Worm (Caenorhabditis elegans) whole organism, L4 larva: ENCODE results near the gene gap-1.

Source experiments
- D1046.2 ChIP-seq: fragments of 200-800 bp; sonication (Bioruptor generic); IDR thresholded peaks from 2 replicates; pipeline ENCODE4 v1.3.6; 2022; ENCODE audit warnings: missing genetic modification characterization, missing compliant biosample characterization
- F37D6.2 ChIP-seq: sonication (generic microtip); optimal IDR thresholded peaks from 2 replicates; lab custom pipeline; 2016; ENCODE audit warnings: mild to moderate bottlenecking, missing genetic modification characterization, missing compliant biosample characterization
- F44E2.7 ChIP-seq: fragments of 200-800 bp; sonication (Bioruptor generic); IDR thresholded peaks from 2 replicates; pipeline ENCODE4 v2.1.2; 2022; ENCODE audit warnings: missing genetic modification characterization, missing compliant biosample characterization
- F49E8.2 ChIP-seq: sonication (generic microtip); optimal IDR thresholded peaks from 2 replicates; lab custom pipeline; 2016; ENCODE audit warnings: missing compliant biosample characterization, mild to moderate bottlenecking, missing genetic modification characterization, borderline replicate concordance
- R02D3.7 ChIP-seq: fragments of 150-350 bp; sonication (generic microtip); optimal IDR thresholded peaks from 3 replicates; lab custom pipeline; 2014; ENCODE audit warnings: missing biosample characterization, missing genetic modification characterization
- Y105C5A.15 ChIP-seq: fragments of 200-800 bp; sonication (Bioruptor generic); IDR thresholded peaks from 2 replicates; pipeline ENCODE4 v1.3.6; 2022; ENCODE audit warnings: missing genetic modification characterization, missing compliant biosample characterization
- Y75B8A.6 ChIP-seq: fragments of 200-800 bp; sonication (Bioruptor generic); IDR thresholded peaks from 2 replicates; pipeline ENCODE4 v1.3.6; 2022; ENCODE audit warnings: missing genetic modification reagents, missing genetic modification characterization, missing compliant biosample characterization
- ZK337.2 ChIP-seq: fragments of 200-800 bp; sonication (Bioruptor generic); IDR thresholded peaks from 2 replicates; pipeline ENCODE4 v1.3.6; 2022; ENCODE audit warnings: missing genetic modification reagents, missing genetic modification characterization, missing compliant biosample characterization
- aha-1 ChIP-seq: fragments of 150-350 bp; peaks from one replicate; lab custom pipeline; 2014; ENCODE audit warnings: missing biosample characterization, missing genetic modification characterization
- aly-2 ChIP-seq: sonication (generic microtip); optimal IDR thresholded peaks from 2 replicates; lab custom pipeline; 2018; ENCODE audit warnings: missing biosample characterization, missing genetic modification characterization
- attf-4 ChIP-seq: sonication (generic microtip); optimal IDR thresholded peaks from 3 replicates; lab custom pipeline; 2017; ENCODE audit warnings: missing biosample characterization, missing genetic modification characterization
- ceh-28 ChIP-seq: fragments of 150-350 bp; optimal IDR thresholded peaks from 2 replicates; lab custom pipeline; 2014; ENCODE audit warnings: missing biosample characterization, missing genetic modification reagents, missing genetic modification characterization
- ceh-44 ChIP-seq: fragments of 200-800 bp; sonication (Bioruptor generic); IDR thresholded peaks from 2 replicates; pipeline ENCODE4 v1.3.6; 2022; ENCODE audit warnings: missing genetic modification reagents, missing genetic modification characterization, missing compliant biosample characterization
- ceh-62 ChIP-seq: sonication (generic microtip); optimal IDR thresholded peaks from 2 replicates; lab custom pipeline; 2017; ENCODE audit warnings: missing biosample characterization, missing genetic modification characterization
- ceh-82 ChIP-seq: sonication (generic microtip); optimal IDR thresholded peaks from 2 replicates; lab custom pipeline; 2017; ENCODE audit warnings: missing biosample characterization, missing genetic modification characterization
- ces-1 ChIP-seq: fragments of 150-350 bp; sonication (generic microtip); optimal IDR thresholded peaks from 4 replicates; lab custom pipeline; 2014; ENCODE audit warnings: missing biosample characterization, missing genetic modification reagents, missing genetic modification characterization
- cey-2 ChIP-seq: sonication (generic microtip); optimal IDR thresholded peaks from 3 replicates; lab custom pipeline; 2017; ENCODE audit warnings: missing genetic modification characterization, mild to moderate bottlenecking, missing compliant biosample characterization, antibody characterized with exemption, borderline replicate concordance; ENCODE audit not compliant: insufficient read depth
- ctbp-1 ChIP-seq: fragments of 200-800 bp; sonication (Bioruptor generic); IDR thresholded peaks from 2 replicates; pipeline ENCODE4 v1.3.6; 2022; ENCODE audit warnings: missing genetic modification reagents, missing genetic modification characterization, missing compliant biosample characterization
- daf-8 ChIP-seq: fragments of 200-800 bp; sonication (Bioruptor generic); IDR thresholded peaks from 2 replicates; pipeline ENCODE4 v1.3.6; 2022; ENCODE audit warnings: missing genetic modification characterization, missing compliant biosample characterization
- dmd-6 ChIP-seq: fragments of 200-800 bp; sonication (Bioruptor generic); IDR thresholded peaks from 2 replicates; pipeline ENCODE4 v1.3.6; 2022; ENCODE audit warnings: missing genetic modification reagents, missing genetic modification characterization, missing compliant biosample characterization
- dmd-9 ChIP-seq: fragments of 200-800 bp; sonication (Bioruptor generic); IDR thresholded peaks from 2 replicates; pipeline ENCODE4 v1.3.6; 2022; ENCODE audit warnings: missing genetic modification reagents, missing genetic modification characterization, missing compliant biosample characterization
- dpl-1 ChIP-seq: fragments of 150-350 bp; optimal IDR thresholded peaks from 2 replicates; lab custom pipeline; 2014; ENCODE audit warnings: missing biosample characterization, missing genetic modification reagents, missing genetic modification characterization
- egl-43 ChIP-seq: fragments of 200-800 bp; sonication (Bioruptor generic); IDR thresholded peaks from 2 replicates; pipeline ENCODE4 v1.3.6; 2022; ENCODE audit warnings: missing genetic modification reagents, missing genetic modification characterization, missing compliant biosample characterization
- hif-1 ChIP-seq, 2 experiments: sonication (generic microtip); optimal IDR thresholded peaks; 2 replicates each; lab custom pipeline; 2016 to 2017; ENCODE audit warnings: missing compliant biosample characterization in 2 of 2, missing genetic modification characterization in 2 of 2, missing genetic modification reagents in 2 of 2, missing genotype in 2 of 2, mild to moderate bottlenecking in 1 of 2
- hmg-1.1 ChIP-seq: fragments of 200-800 bp; sonication (Bioruptor generic); IDR thresholded peaks from 2 replicates; pipeline ENCODE4 v1.3.6; 2022; ENCODE audit warnings: missing genetic modification reagents, missing genetic modification characterization, missing compliant biosample characterization
- lim-7 ChIP-seq: fragments of 200-800 bp; sonication (Bioruptor generic); IDR thresholded peaks from 2 replicates; pipeline ENCODE4 v1.3.6; 2022; ENCODE audit warnings: missing genetic modification characterization, missing compliant biosample characterization
- lin-1 ChIP-seq: fragments of 200-800 bp; sonication (Bioruptor generic); IDR thresholded peaks from 2 replicates; pipeline ENCODE4 v1.3.6; 2022; ENCODE audit warnings: missing genetic modification reagents, missing genetic modification characterization, missing compliant biosample characterization
- lin-13 ChIP-seq: fragments of 150-350 bp; optimal IDR thresholded peaks from 2 replicates; lab custom pipeline; 2014; ENCODE audit warnings: missing biosample characterization, missing genetic modification reagents, missing genetic modification characterization
- lin-29 ChIP-seq: fragments of 200-800 bp; sonication (Bioruptor generic); IDR thresholded peaks from 2 replicates; pipeline ENCODE4 v1.3.6; 2022; ENCODE audit warnings: missing genetic modification reagents, missing genetic modification characterization, missing compliant biosample characterization
- lin-39 ChIP-seq: fragments of 150-350 bp; optimal IDR thresholded peaks from 2 replicates; lab custom pipeline; 2014; ENCODE audit warnings: missing biosample characterization, missing genetic modification reagents, missing genetic modification characterization
- mdl-1 ChIP-seq, 2 experiments: fragments of 150-350 bp in 1 of 2; sonication (generic microtip) in 1 of 2; optimal IDR thresholded peaks; 2 replicates each; lab custom pipeline; 2014 to 2017; ENCODE audit warnings: missing biosample characterization in 2 of 2, missing genetic modification characterization in 2 of 2
- mdt-29 ChIP-seq: fragments of 200-800 bp; sonication (Bioruptor generic); IDR thresholded peaks from 2 replicates; pipeline ENCODE4 v1.3.6; 2022; ENCODE audit warnings: missing genetic modification reagents, missing genetic modification characterization, missing compliant biosample characterization
- nhr-10 ChIP-seq: fragments of 150-350 bp; optimal IDR thresholded peaks from 2 replicates; lab custom pipeline; 2014; ENCODE audit warnings: missing biosample characterization, missing genetic modification characterization
- nhr-111 ChIP-seq: fragments of 200-800 bp; sonication (Bioruptor generic); optimal IDR thresholded peaks from 2 replicates; lab custom pipeline; 2018; ENCODE audit warnings: mild to moderate bottlenecking, missing genetic modification characterization, missing compliant biosample characterization
- nhr-25 ChIP-seq: sonication (generic microtip); optimal IDR thresholded peaks from 2 replicates; lab custom pipeline; 2017; ENCODE audit warnings: missing genetic modification characterization, mild to moderate bottlenecking, missing compliant biosample characterization, antibody characterized with exemption, moderate library complexity, borderline replicate concordance; ENCODE audit not compliant: insufficient read depth
- nhr-41 ChIP-seq: fragments of 200-800 bp; sonication (Bioruptor generic); IDR thresholded peaks from 2 replicates; pipeline ENCODE4 v1.3.6; 2022; ENCODE audit warnings: missing genetic modification reagents, missing genetic modification characterization, missing compliant biosample characterization
- nhr-48 ChIP-seq: sonication (generic microtip); optimal IDR thresholded peaks from 2 replicates; lab custom pipeline; 2016; ENCODE audit warnings: mild to moderate bottlenecking, missing genetic modification characterization, missing compliant biosample characterization
- pha-4 ChIP-seq, 2 experiments: fragments of 150-350 bp in 1 of 2; fragments of 200-800 bp in 1 of 2; sonication (Bioruptor generic) in 1 of 2; IDR thresholded peaks in 1 of 2; optimal IDR thresholded peaks in 1 of 2; 2 replicates each; pipeline versions ENCODE4 v1.3.6 to Lab custom; 2014 to 2022; ENCODE audit warnings: missing genetic modification characterization in 2 of 2, missing genetic modification reagents in 2 of 2, missing biosample characterization in 1 of 2, missing compliant biosample characterization in 1 of 2
- php-3 ChIP-seq: fragments of 200-800 bp; sonication (Bioruptor generic); IDR thresholded peaks from 2 replicates; pipeline ENCODE4 v1.3.6; 2022; ENCODE audit warnings: missing genetic modification reagents, missing genetic modification characterization, missing compliant biosample characterization
- rbr-2 ChIP-seq: sonication (generic microtip); optimal IDR thresholded peaks from 2 replicates; lab custom pipeline; 2016; ENCODE audit warnings: missing genotype, missing genetic modification characterization, missing compliant biosample characterization
- saeg-2 ChIP-seq: fragments of 200-800 bp; sonication (Bioruptor generic); IDR thresholded peaks from 2 replicates; pipeline ENCODE4 v1.3.6; 2022; ENCODE audit warnings: missing genetic modification reagents, missing genetic modification characterization, missing compliant biosample characterization
- set-16 ChIP-seq: fragments of 200-800 bp; sonication (Bioruptor generic); IDR thresholded peaks from 2 replicates; pipeline ENCODE4 v1.3.6; 2022; ENCODE audit warnings: missing genetic modification reagents, missing genetic modification characterization, missing compliant biosample characterization
- snpc-4 ChIP-seq: fragments of 150-350 bp; optimal IDR thresholded peaks from 2 replicates; lab custom pipeline; 2014; ENCODE audit warnings: missing biosample characterization, missing genetic modification characterization
- unc-62 ChIP-seq, 3 experiments: fragments of 150-350 bp in 1 of 3; sonication (generic microtip); optimal IDR thresholded peaks in 2 of 3; peaks in 1 of 3; 1 replicate in 1 of 3; 2 replicates in 2 of 3; lab custom pipeline; 2014 to 2017; ENCODE audit warnings: missing biosample characterization in 3 of 3, missing genetic modification characterization in 3 of 3, missing genetic modification reagents in 3 of 3, missing genotype in 1 of 3
- vab-7 ChIP-seq: fragments of 200-800 bp; sonication (Bioruptor generic); IDR thresholded peaks from 2 replicates; pipeline ENCODE4 v1.3.6; 2022; ENCODE audit warnings: missing genetic modification reagents, missing genetic modification characterization, missing compliant biosample characterization
- zfp-2 ChIP-seq: sonication (generic microtip); optimal IDR thresholded peaks from 2 replicates; lab custom pipeline; 2016; ENCODE audit warnings: mild to moderate bottlenecking, missing genetic modification characterization, missing compliant biosample characterization
- zfp-3 ChIP-seq: fragments of 200-800 bp; sonication (Bioruptor generic); conservative IDR thresholded peaks from 2 replicates; pipeline ENCODE4 v1.3.6; 2022; ENCODE audit warnings: missing genetic modification reagents, missing genetic modification characterization, missing compliant biosample characterization
- zip-11 ChIP-seq: fragments of 200-800 bp; sonication (Bioruptor generic); IDR thresholded peaks from 2 replicates; pipeline ENCODE4 v1.3.6; 2022; ENCODE audit warnings: missing genetic modification characterization, missing compliant biosample characterization
- ztf-11 ChIP-seq: fragments of 150-350 bp; optimal IDR thresholded peaks from 2 replicates; lab custom pipeline; 2014; ENCODE audit warnings: missing biosample characterization, missing genetic modification characterization

The gap-1 gene

DNA sequence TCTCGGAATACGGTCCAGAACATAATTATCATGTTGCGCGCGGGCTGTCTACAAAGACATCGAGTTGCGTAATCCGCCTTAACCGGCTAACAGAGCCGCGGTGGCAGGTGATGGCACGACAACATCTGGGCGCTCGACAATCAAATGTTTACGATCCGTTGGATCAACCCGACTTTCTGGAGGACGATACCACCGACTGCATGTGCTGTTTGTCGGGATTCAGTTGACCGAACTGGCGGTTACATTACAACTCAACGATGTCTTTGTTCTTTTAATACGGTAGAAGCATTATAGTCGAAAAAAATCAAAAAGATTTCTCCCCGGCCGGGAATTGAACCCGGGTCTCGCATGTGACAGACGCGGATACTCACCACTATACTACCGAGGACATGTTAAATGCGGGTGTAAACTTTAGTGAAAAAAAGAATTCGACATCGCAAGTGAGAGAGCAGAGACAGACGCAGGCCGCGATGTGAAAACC is 34.6 kb downstream of the gap-1 start (continued):
- TF ChIP-seq nhr-48 (tag; lab: Kevin White, UChicago), result peak; percentile 55
- peak; percentile 92 for TF ChIP-seq nhr-111 (GFP tag; lab: Kevin White, UChicago)
- TF ChIP-seq ces-1, result no peak
- peak; percentile 73 for TF ChIP-seq dmd-6 (GFP tag; lab: Robert Waterston, UW)
- TF ChIP-seq vab-7 (GFP tag; lab: Robert Waterston, UW), result peak; percentile 89
- TF ChIP-seq cey-2, result no peak
- peak; percentile 90 for TF ChIP-seq lim-7
- peak; percentile 95 for TF ChIP-seq hmg-1.1 (GFP tag; lab: Robert Waterston, UW)
- peak in 1 of 2 experiments; percentile 79 for TF ChIP-seq mdl-1 (tag; optimal IDR thresholded peaks at IDR 0.05; lab: Kevin White, UChicago)
- TF ChIP-seq lin-13 (GFP tag; lab: Kevin White, UChicago), result peak; percentile 37
- TF ChIP-seq nhr-25 (tag; lab: Kevin White, UChicago), result peak; percentile 53
- TF ChIP-seq ceh-44 (GFP tag; lab: Robert Waterston, UW), result peak; percentile 73; the same call in 1 of the 2 replicates
- TF ChIP-seq lin-1 (GFP tag; lab: Robert Waterston, UW), result peak; percentile 58
- TF ChIP-seq ceh-82 (tag; lab: Kevin White, UChicago), result no peak
- peak in 1 of 2 experiments; percentile 91 for TF ChIP-seq unc-62 (GFP tag; optimal IDR thresholded peaks at IDR 0.05 in 1 of 2; lab: Kevin White, UChicago)
- TF ChIP-seq unc-62 (tag; optimal IDR thresholded peaks at IDR 0.05; lab: Kevin White, UChicago), result no peak
- TF ChIP-seq Y75B8A.6 (GFP tag; lab: Robert Waterston, UW), result peak; percentile 66; the same call in 1 of the 2 replicates
- TF ChIP-seq egl-43 (GFP tag; lab: Robert Waterston, UW), result peak; percentile 94
- TF ChIP-seq ceh-28 (tag; lab: Kevin White, UChicago), result no peak
- no peak for TF ChIP-seq lin-39 (tag; lab: Kevin White, UChicago)
- TF ChIP-seq F37D6.2 (tag; lab: Kevin White, UChicago), result peak; percentile 41
- no peak for TF ChIP-seq snpc-4 (tag; lab: Kevin White, UChicago)
- no peak for TF ChIP-seq saeg-2 (GFP tag; lab: Robert Waterston, UW)
- peak; percentile 63; the same call in 1 of the 2 replicates for TF ChIP-seq nhr-41 (GFP tag; lab: Robert Waterston, UW)
- no peak for TF ChIP-seq ceh-62
- TF ChIP-seq aly-2, result no peak
- peak; percentile 83; the same call in 1 of the 2 replicates for TF ChIP-seq D1046.2
- peak; percentile 76 for TF ChIP-seq Y105C5A.15 (GFP tag; lab: Robert Waterston, UW)
- peak; percentile 40 for TF ChIP-seq zfp-2 (tag; lab: Kevin White, UChicago)
- peak; percentile 85 for TF ChIP-seq ZK337.2
- no peak for TF ChIP-seq zip-11 (GFP tag; lab: Robert Waterston, UW)
- no peak; the same call in 1 of the 2 replicates for TF ChIP-seq daf-8 (GFP tag; lab: Robert Waterston, UW)
- TF ChIP-seq nhr-10, result no peak
- TF ChIP-seq zfp-3 (GFP tag; lab: Robert Waterston, UW), result peak; percentile 75
- TF ChIP-seq mdt-29 (GFP tag; lab: Robert Waterston, UW), result peak; percentile 63; the same call in 1 of the 2 replicates
- TF ChIP-seq aha-1 (tag; lab: Kevin White, UChicago), result peak; percentile 95
- peak in 1 of 2 experiments; percentile 53 for TF ChIP-seq hif-1 (tag; optimal IDR thresholded peaks at IDR 0.05; lab: Kevin White, UChicago)
- peak; percentile 72 for TF ChIP-seq rbr-2 (tag; lab: Kevin White, UChicago)
- no peak for TF ChIP-seq dpl-1 (GFP tag; lab: Kevin White, UChicago)
- TF ChIP-seq attf-4 (tag; lab: Kevin White, UChicago), result no peak
- TF ChIP-seq pha-4 (GFP tag; IDR thresholded peaks at IDR 0.05; lab: Robert Waterston, UW), result peak; percentile 91
- TF ChIP-seq pha-4 (tag; optimal IDR thresholded peaks at IDR 0.05; lab: Kevin White, UChicago), result no peak
- TF ChIP-seq F49E8.2, result peak; percentile 41
- peak; percentile 84 for TF ChIP-seq dmd-9
- TF ChIP-seq ctbp-1 (GFP tag; lab: Robert Waterston, UW), result peak; percentile 85
- TF ChIP-seq php-3 (GFP tag; lab: Robert Waterston, UW), result peak; percentile 75
- no peak; the same call in 1 of the 2 replicates for TF ChIP-seq set-16 (GFP tag; lab: Robert Waterston, UW)
- TF ChIP-seq lin-29 (GFP tag; lab: Robert Waterston, UW), result 0 out of 2 replicates have a peak, but pooled peaks have one; percentile 61
- TF ChIP-seq ztf-11 (tag; lab: Kevin White, UChicago), result no peak
- peak; percentile 71; the same call in 1 of the 2 replicates for TF ChIP-seq F44E2.7
- TF ChIP-seq R02D3.7 (tag; lab: Kevin White, UChicago), result peak; percentile 22
